Worm (Caenorhabditis elegans) whole organism, mixed stage, embryonic: Measurements from ENCODE around the gene nhr-120.

Experiments used
- elt-1 ChIP-seq: sonication (generic microtip); optimal IDR thresholded peaks from 2 replicates; lab custom pipeline; 2017; ENCODE audit warnings: missing genetic modification characterization, mild to moderate bottlenecking, missing compliant biosample characterization, antibody characterized with exemption, moderate library complexity, borderline replicate concordance; ENCODE audit not compliant: insufficient read depth
- lin-13 ChIP-seq: fragments of 150-350 bp; optimal IDR thresholded peaks from 2 replicates; lab custom pipeline; 2014; ENCODE audit warnings: missing biosample characterization, missing genetic modification characterization
- lsy-2 ChIP-seq: fragments of 150-350 bp; optimal IDR thresholded peaks from 2 replicates; lab custom pipeline; 2014; ENCODE audit warnings: missing biosample characterization, missing genetic modification characterization
- pha-4 ChIP-seq: fragments of 150-350 bp; optimal IDR thresholded peaks from 2 replicates; lab custom pipeline; 2018; ENCODE audit warnings: missing biosample characterization, missing genetic modification reagents, missing genetic modification characterization
- sptf-1 ChIP-seq: sonication (generic microtip); optimal IDR thresholded peaks from 2 replicates; lab custom pipeline; 2017; ENCODE audit warnings: mild to moderate bottlenecking, missing genetic modification characterization, moderate library complexity, missing compliant biosample characterization
- ztf-11 ChIP-seq: fragments of 150-350 bp; optimal IDR thresholded peaks from 2 replicates; lab custom pipeline; 2014; ENCODE audit warnings: missing biosample characterization, missing genetic modification characterization

DNA sequence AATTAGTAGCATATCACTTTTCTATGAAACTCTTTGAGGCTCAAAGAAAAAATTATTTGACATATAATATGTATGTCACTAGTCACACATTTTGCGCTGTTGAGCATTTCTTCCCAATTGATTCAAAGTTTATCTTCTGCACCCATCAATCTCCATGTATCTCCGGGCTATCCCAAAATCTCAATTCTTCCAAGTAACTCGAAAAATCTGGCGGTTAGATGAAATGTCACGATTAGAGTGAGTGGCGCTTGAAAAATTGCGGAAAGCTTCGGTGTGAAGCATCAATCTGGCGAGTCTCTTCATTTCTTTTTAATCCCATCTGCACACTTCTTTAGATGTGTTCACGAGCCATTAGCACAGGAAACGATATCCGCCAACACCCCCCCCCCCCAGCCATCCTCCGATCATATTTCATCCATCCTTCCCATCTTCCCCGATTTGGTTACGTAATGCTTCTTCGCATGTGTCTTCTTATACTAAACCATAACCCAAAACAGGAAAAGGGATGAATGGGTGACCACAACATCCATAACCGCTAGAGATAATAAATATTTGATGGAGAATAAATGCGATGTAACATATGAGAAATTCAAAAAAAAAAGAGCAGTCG lies 48.6 kb upstream of the nhr-120 start:
- TF ChIP-seq lin-13 (no peak), elt-1 (no peak), ztf-11 (tag; lab: Kevin White, UChicago) (no peak), sptf-1 (tag; lab: Kevin White, UChicago) (no peak), pha-4 (no peak), lsy-2 (tag; lab: Kevin White, UChicago) (no peak)
